Worm (Caenorhabditis elegans): Measurements from ENCODE around the gene hrg-3.

Gene hrg-3

DNA sequence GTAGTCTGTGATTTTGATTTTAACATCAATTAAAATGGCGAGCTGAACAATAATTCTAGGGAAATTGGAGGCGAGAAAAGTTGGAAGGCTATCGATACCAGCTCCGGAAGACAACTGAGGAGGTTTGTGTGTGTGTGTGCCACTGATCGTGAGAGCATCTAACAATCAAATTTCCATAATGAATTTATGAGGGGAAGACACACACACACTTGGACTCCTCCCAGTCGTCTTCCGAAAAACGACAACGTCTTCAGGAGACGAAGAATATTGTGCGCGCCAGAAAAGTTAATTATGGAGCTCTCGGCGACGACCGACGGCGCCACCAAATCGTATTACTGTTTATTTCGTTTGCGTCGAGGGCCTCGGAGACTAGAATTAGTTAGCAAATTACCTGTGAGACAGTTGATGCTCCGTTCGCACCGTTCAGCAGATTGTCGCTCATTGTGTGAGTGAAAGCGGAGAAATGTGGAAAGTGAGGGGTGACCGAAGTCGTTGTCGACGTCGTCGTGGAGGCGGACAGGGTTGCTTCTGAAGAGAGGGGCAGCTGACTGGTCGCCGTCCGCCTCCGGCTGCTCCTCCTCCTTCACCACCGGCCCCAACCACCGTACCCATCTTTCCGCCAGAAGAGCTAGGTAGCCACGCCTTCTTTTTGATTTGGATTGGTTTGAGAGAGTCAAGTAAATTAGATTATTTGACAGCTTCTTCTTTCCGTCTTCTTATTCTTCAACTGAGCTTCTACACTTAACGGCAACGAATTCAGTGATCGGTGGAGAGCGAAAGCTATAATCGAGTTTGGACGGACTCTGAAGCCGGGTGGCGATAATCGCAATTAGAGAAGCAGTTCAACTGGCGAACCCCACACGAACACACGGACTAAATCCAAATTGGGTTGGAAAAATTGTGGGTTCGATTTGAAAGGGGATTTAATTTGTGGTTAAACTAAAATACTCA lies 12.8 kb downstream of the hrg-3 start, which contains the start of gene unc-42 (continued):
- TF ChIP-seq hlh-17 (GFP tag; optimal IDR thresholded peaks at IDR 0.05; ENCODE audit: borderline replicate concordance), result no peak
- no peak for TF ChIP-seq F16B12.6 (tag; optimal IDR thresholded peaks at IDR 0.05)
- no peak for TF ChIP-seq ceh-8 (GFP tag; optimal IDR thresholded peaks at IDR 0.05)
- no peak for TF ChIP-seq elt-2 (tag; optimal IDR thresholded peaks at IDR 0.05)
- peak; percentile 88 for TF ChIP-seq fkh-10 (GFP tag; optimal IDR thresholded peaks at IDR 0.05)
- TF ChIP-seq nhr-11 (tag; optimal IDR thresholded peaks at IDR 0.05), result no peak
- TF ChIP-seq ceh-82 (tag; optimal IDR thresholded peaks at IDR 0.05), result peak in 1 of 3 experiments; percentile 28
- peak; percentile 50 for TF ChIP-seq nhr-47 (tag; optimal IDR thresholded peaks at IDR 0.05)
- peak; percentile 100 for TF ChIP-seq ces-1 (GFP tag; optimal IDR thresholded peaks at IDR 0.05)
- TF ChIP-seq nhr-84 (tag; optimal IDR thresholded peaks at IDR 0.05), result no peak
- no peak for TF ChIP-seq ztf-4 (tag; optimal IDR thresholded peaks at IDR 0.05)
- TF ChIP-seq unc-30 (tag; optimal IDR thresholded peaks at IDR 0.05), result no peak
- no peak for TF ChIP-seq ets-5 (GFP tag; IDR thresholded peaks at IDR 0.05)
- TF ChIP-seq skn-1 (tag; optimal IDR thresholded peaks at IDR 0.05), result no peak

DNA sequence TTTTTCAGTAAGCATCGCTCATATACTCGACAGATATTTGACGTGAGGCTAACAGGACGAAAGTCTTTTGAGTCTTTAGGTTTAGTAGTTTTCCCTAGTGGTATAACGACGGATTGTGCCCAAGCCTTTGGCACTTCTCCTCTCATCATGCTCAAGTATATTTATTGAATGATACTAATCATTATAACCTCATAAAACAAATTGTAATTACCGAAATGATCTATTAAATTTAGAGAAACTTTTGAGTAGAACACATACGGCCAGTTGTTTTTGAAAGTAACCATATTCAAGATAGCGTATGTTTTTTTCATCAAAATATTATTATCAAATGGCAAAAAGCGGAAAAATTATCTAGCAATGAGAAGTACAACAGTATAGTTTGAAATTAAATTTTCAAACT lies 15.0 kb downstream of the hrg-3 start:
- TF ChIP-seq sptf-1 (tag; optimal IDR thresholded peaks at IDR 0.05) (no peak), sox-4 (tag; optimal IDR thresholded peaks at IDR 0.05) (no peak), elt-2 (tag; optimal IDR thresholded peaks at IDR 0.05) (no peak)

- TF ChIP-seq fkh-10 (GFP tag; optimal IDR thresholded peaks at IDR 0.05) (peak; percentile 56), mab-9 (GFP tag; IDR thresholded peaks at IDR 0.05) (no peak), ces-1 (GFP tag; optimal IDR thresholded peaks at IDR 0.05) (peak; percentile 99)
Observed at ce11 chrV:9771970-9772369, 15.7 kb downstream of the hrg-3 start, which contains the start of gene F46B6.2. TSS of gene F46B6.2 (plus strand) at chrV:9772285.

DNA sequence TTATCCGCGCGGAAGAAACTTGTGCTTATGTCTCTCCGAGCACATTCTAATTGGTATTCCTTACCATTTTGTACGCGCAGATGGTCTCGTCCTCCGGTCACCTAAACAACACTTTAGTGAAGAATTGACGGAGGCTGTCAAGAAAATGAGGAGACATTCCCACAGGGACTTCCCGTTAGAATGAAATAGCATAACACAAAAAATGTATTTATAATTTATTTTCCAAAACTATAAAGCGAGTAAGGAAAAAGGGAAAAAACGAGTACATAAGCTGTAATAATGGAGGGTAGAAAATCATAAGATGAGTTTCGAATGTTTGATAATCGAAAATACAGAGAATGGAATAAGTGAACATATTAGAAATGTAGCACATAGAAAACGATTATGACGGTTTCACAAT lies 19.5 kb downstream of the hrg-3 start, which contains the start of gene F46B6.12:
TSS of gene F46B6.12 (minus strand) at position 101 of the 400 bp plus-strand sequence.
- TF ChIP-seq egl-27 (tag; optimal IDR thresholded peaks at IDR 0.05) (no peak), unc-130 (tag; optimal IDR thresholded peaks at IDR 0.05) (no peak), xbp-1 (tag; optimal IDR thresholded peaks at IDR 0.05) (no peak), efl-1 (optimal IDR thresholded peaks at IDR 0.05) (no peak), efl-1 (GFP tag; optimal IDR thresholded peaks at IDR 0.05 in 1 of 2) (no peak), C16A3.4 (tag; optimal IDR thresholded peaks at IDR 0.05) (no peak), nhr-90 (tag; optimal IDR thresholded peaks at IDR 0.05; ENCODE audit: poor library complexity) (no peak), mef-2 (tag; optimal IDR thresholded peaks at IDR 0.05) (no peak), nhr-76 (tag; optimal IDR thresholded peaks at IDR 0.05) (no peak), snpc-4 (tag; optimal IDR thresholded peaks at IDR 0.05) (no peak), aly-2 (tag; optimal IDR thresholded peaks at IDR 0.05) (no peak), mdl-1 (tag; optimal IDR thresholded peaks at IDR 0.05) (no peak), C34B4.2 (tag; optimal IDR thresholded peaks at IDR 0.05) (no peak), pag-3 (tag; optimal IDR thresholded peaks at IDR 0.05; ENCODE audit: borderline replicate concordance, insufficient read depth) (no peak), ztf-11 (tag; optimal IDR thresholded peaks at IDR 0.05) (no peak), ceh-8 (GFP tag; optimal IDR thresholded peaks at IDR 0.05) (no peak), blmp-1 (tag; optimal IDR thresholded peaks at IDR 0.05) (no peak), fkh-10 (GFP tag; optimal IDR thresholded peaks at IDR 0.05) (no peak)

- TF ChIP-seq C34B4.2 (tag; optimal IDR thresholded peaks at IDR 0.05) (no peak), ztf-11 (tag; optimal IDR thresholded peaks at IDR 0.05) (no peak), lin-35 (GFP tag; optimal IDR thresholded peaks at IDR 0.05) (no peak), egl-27 (tag; optimal IDR thresholded peaks at IDR 0.05) (no peak), skn-1 (tag; optimal IDR thresholded peaks at IDR 0.05) (no peak), lin-13 (GFP tag; optimal IDR thresholded peaks at IDR 0.05) (no peak), swsn-7 (tag; optimal IDR thresholded peaks at IDR 0.05) (no peak), unc-62 (GFP tag; optimal IDR thresholded peaks at IDR 0.05) (no peak), nhr-77 (tag; optimal IDR thresholded peaks at IDR 0.05) (no peak), pag-3 (tag; optimal IDR thresholded peaks at IDR 0.05; ENCODE audit: borderline replicate concordance, insufficient read depth) (no peak), lin-14 (GFP tag; optimal IDR thresholded peaks at IDR 0.05) (no peak), unc-86 (tag; optimal IDR thresholded peaks at IDR 0.05) (no peak), ces-1 (GFP tag; optimal IDR thresholded peaks at IDR 0.05) (no peak), aha-1 (tag; optimal IDR thresholded peaks at IDR 0.05) (no peak), snpc-4 (tag; optimal IDR thresholded peaks at IDR 0.05) (no peak), lin-15B (tag; optimal IDR thresholded peaks at IDR 0.05) (no peak), C16A3.4 (tag; optimal IDR thresholded peaks at IDR 0.05) (no peak), nhr-76 (tag; optimal IDR thresholded peaks at IDR 0.05) (no peak), ztf-4 (tag; optimal IDR thresholded peaks at IDR 0.05) (no peak), ceh-8 (GFP tag; optimal IDR thresholded peaks at IDR 0.05) (no peak)
Observed at ce11 chrV:9777645-9778044, 21.4 kb downstream of the hrg-3 start, which contains the start of gene smg-4. TSS of gene smg-4 (minus strand) at chrV:9777745.

Data from whole organism, L1 larva.